Fruit fly (Drosophila melanogaster): ENCODE results near the gene Cdk8.

Cdk8 gene

dm6 chr3L:9838534-9838933, at the start of gene Cdk8 (continued):
- TF ChIP-seq Ravus (GFP tag; IDR thresholded peaks at IDR 0.05) = no peak
- no peak for TF ChIP-seq Ets65A (GFP tag)
- TF ChIP-seq pfk (GFP tag; optimal IDR thresholded peaks at IDR 0.05) = no peak
- TF ChIP-seq lilli (GFP tag; optimal IDR thresholded peaks at IDR 0.05) = peak; percentile 73
- TF ChIP-seq CG11398 (GFP tag; optimal IDR thresholded peaks at IDR 0.05) = no peak
- no peak for TF ChIP-seq CG17359 (tag; optimal IDR thresholded peaks at IDR 0.05)
- no peak for TF ChIP-seq tna (GFP tag; IDR thresholded peaks at IDR 0.05; ENCODE audit: partially characterized antibody)
- TF ChIP-seq CG5953 (GFP tag; IDR thresholded peaks at IDR 0.05) = no peak
- no peak for TF ChIP-seq CG9609 (GFP tag; optimal IDR thresholded peaks at IDR 0.05)
- TF ChIP-seq CG2120 (GFP tag; optimal IDR thresholded peaks at IDR 0.05) = peak; percentile 71
- TF ChIP-seq CG5180 (GFP tag; optimal IDR thresholded peaks at IDR 0.05) = no peak
- TF ChIP-seq gcm2 (GFP tag; optimal IDR thresholded peaks at IDR 0.05) = no peak
- no peak for TF ChIP-seq Trl (optimal IDR thresholded peaks at IDR 0.05)
- no peak for TF ChIP-seq Trl (GFP tag; optimal IDR thresholded peaks at IDR 0.05)
- TF ChIP-seq chif (GFP tag; optimal IDR thresholded peaks at IDR 0.05) = peak in 1 of 2 experiments; percentile 2
- peak; percentile 49 for TF ChIP-seq CHES-1-like (GFP tag; optimal IDR thresholded peaks at IDR 0.05)
- TF ChIP-seq zf30C (GFP tag; optimal IDR thresholded peaks at IDR 0.05) = no peak
- peak; percentile 86 for TF ChIP-seq Med (GFP tag)
- no peak for TF ChIP-seq CG34376 (GFP tag; optimal IDR thresholded peaks at IDR 0.05)
- TF ChIP-seq HLH54F (GFP tag; optimal IDR thresholded peaks at IDR 0.05) = peak; percentile 32
- TF ChIP-seq CG8478 (optimal IDR thresholded peaks at IDR 0.05) = no peak
- TF ChIP-seq HLHmδ (GFP tag; optimal IDR thresholded peaks at IDR 0.05) = no peak
- TF ChIP-seq zfh1 (GFP tag; IDR thresholded peaks at IDR 0.05) = no peak
- TF ChIP-seq sisA (GFP tag; IDR thresholded peaks at IDR 0.05) = no peak
- no peak for TF ChIP-seq CrebB (tag; optimal IDR thresholded peaks at IDR 0.05)
- TF ChIP-seq Mes4 (GFP tag; optimal IDR thresholded peaks at IDR 0.05) = no peak
- no peak for TF ChIP-seq az2 (GFP tag; optimal IDR thresholded peaks at IDR 0.05)
- TF ChIP-seq row (GFP tag; IDR thresholded peaks at IDR 0.05) = peak; percentile 81
- peak; percentile 39 for TF ChIP-seq gro (GFP tag; optimal IDR thresholded peaks at IDR 0.05)
- TF ChIP-seq Taf1 (GFP tag; IDR thresholded peaks at IDR 0.05) = no peak
- no peak for TF ChIP-seq wor (GFP tag; IDR thresholded peaks at IDR 0.05)
- TF ChIP-seq tup (GFP tag; optimal IDR thresholded peaks at IDR 0.05) = no peak
- TF ChIP-seq Max (GFP tag; optimal IDR thresholded peaks at IDR 0.05) = no peak
- TF ChIP-seq CG18262 (tag; optimal IDR thresholded peaks at IDR 0.05) = peak; percentile 39
- no peak for TF ChIP-seq Asciz (GFP tag; optimal IDR thresholded peaks at IDR 0.05)
- no peak for TF ChIP-seq gcm (GFP tag; optimal IDR thresholded peaks at IDR 0.05)
- no peak for TF ChIP-seq h (optimal IDR thresholded peaks at IDR 0.05)
- TF ChIP-seq CG4282 (GFP tag; optimal IDR thresholded peaks at IDR 0.05) = no peak
- TF ChIP-seq CG14710 (tag; optimal IDR thresholded peaks at IDR 0.05) = peak; percentile 56
- no peak for TF ChIP-seq seq (GFP tag; IDR thresholded peaks at IDR 0.05)
- TF ChIP-seq br (optimal IDR thresholded peaks at IDR 0.05) = no peak
- no peak for TF ChIP-seq Atf-2 (GFP tag; optimal IDR thresholded peaks at IDR 0.05)
- TF ChIP-seq hth (optimal IDR thresholded peaks at IDR 0.05) = no peak
- peak; percentile 29 for TF ChIP-seq CG13624 (GFP tag; optimal IDR thresholded peaks at IDR 0.05)
- no peak for TF ChIP-seq CG8290 (GFP tag; optimal IDR thresholded peaks at IDR 0.05)
- no peak for TF ChIP-seq CG8290 (tag; optimal IDR thresholded peaks at IDR 0.05)
- peak; percentile 43; the same call in 1 of the 4 replicates for TF ChIP-seq Dll (GFP tag; IDR thresholded peaks at IDR 0.05; ENCODE audit: partially characterized antibody)
- no peak for TF ChIP-seq CG9437 (GFP tag; optimal IDR thresholded peaks at IDR 0.05)
- no peak for TF ChIP-seq CG12104 (GFP tag; optimal IDR thresholded peaks at IDR 0.05)
- no peak for TF ChIP-seq croc (GFP tag; conservative IDR thresholded peaks at IDR 0.05)
- TF ChIP-seq jigr1 (GFP tag; IDR thresholded peaks at IDR 0.05) = no peak; the same call in 2 of the 3 replicates
- TF ChIP-seq CG16779 (GFP tag; IDR thresholded peaks at IDR 0.05) = no peak
- peak; percentile 77 for TF ChIP-seq CG9932 (GFP tag; IDR thresholded peaks at IDR 0.05)
- no peak for TF ChIP-seq CG1832 (GFP tag; optimal IDR thresholded peaks at IDR 0.05)
- no peak for TF ChIP-seq CG11247 (GFP tag; IDR thresholded peaks at IDR 0.05)

Measured in whole organism, embryonic.